6 worm cellular contexts compared by ENCODE assay signal in the genomic region with DNA sequence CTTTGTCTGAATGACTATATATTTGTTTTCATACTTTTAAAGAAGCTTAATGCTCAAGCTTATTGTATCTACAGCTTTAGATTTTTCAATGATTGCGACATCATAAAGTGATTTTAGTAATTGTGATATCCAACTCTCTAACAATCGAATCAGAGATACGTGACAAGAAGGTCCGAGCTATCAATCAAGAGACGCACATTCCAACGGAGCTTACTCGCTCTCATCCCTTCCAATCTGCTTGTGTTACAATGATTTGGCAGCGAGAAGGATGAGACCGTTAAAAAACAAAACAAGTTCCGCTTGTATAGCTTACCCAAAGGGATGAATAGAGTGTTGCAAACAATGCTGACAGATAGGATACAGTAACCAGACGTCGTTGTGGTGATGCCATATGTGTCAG.
A peak's percentile ranks its signal among the peaks of the same experiment; 100 is the strongest.
TF ChIP-seq lines count a peak whose summit lies in the region.

No protein-coding gene starts in this region.

TF ChIP-seq in whole organism, L1 larva, 84 proteins besides CTCF, POLR2A, EP300 and RAD21:
- peak; percentile 62 for TF ChIP-seq rnt-1 (tag; optimal IDR thresholded peaks at IDR 0.05; lab: Kevin White, UChicago)
- TF ChIP-seq lin-14 (GFP tag; optimal IDR thresholded peaks at IDR 0.05; lab: Kevin White, UChicago) = peak; percentile 42
- peak; percentile 42 for TF ChIP-seq unc-130 (tag; optimal IDR thresholded peaks at IDR 0.05; lab: Kevin White, UChicago)
- no peak for TF ChIP-seq zag-1 (tag; optimal IDR thresholded peaks at IDR 0.05; lab: Kevin White, UChicago)
- TF ChIP-seq tbx-2 (tag; optimal IDR thresholded peaks at IDR 0.05; lab: Kevin White, UChicago) = no peak
- no peak for TF ChIP-seq efl-1 (optimal IDR thresholded peaks at IDR 0.05; lab: Kevin White, UChicago)
- peak in 1 of 2 experiments; percentile 65 for TF ChIP-seq efl-1 (GFP tag; optimal IDR thresholded peaks at IDR 0.05 in 1 of 2; lab: Kevin White, UChicago)
- TF ChIP-seq C04F5.9 (tag; optimal IDR thresholded peaks at IDR 0.05; lab: Kevin White, UChicago) = no peak
- no peak for TF ChIP-seq mab-9 (GFP tag; IDR thresholded peaks at IDR 0.05; lab: Robert Waterston, UW)
- peak; percentile 9 for TF ChIP-seq ama-1 (optimal IDR thresholded peaks at IDR 0.05; lab: Kevin White, UChicago)
- peak; percentile 15 for TF ChIP-seq nhr-71 (tag; optimal IDR thresholded peaks at IDR 0.05; lab: Kevin White, UChicago)

TF ChIP-seq in whole organism, L2 larva, 48 proteins besides CTCF, POLR2A, EP300 and RAD21:
- TF ChIP-seq nhr-129 (tag; optimal IDR thresholded peaks at IDR 0.05; lab: Kevin White, UChicago) (peak; percentile 73), nhr-21 (tag; optimal IDR thresholded peaks at IDR 0.05; lab: Kevin White, UChicago) (no peak), sma-9 (GFP tag; optimal IDR thresholded peaks at IDR 0.05; lab: Kevin White, UChicago) (peak; percentile 12), sma-9 (tag; optimal IDR thresholded peaks at IDR 0.05; lab: Kevin White, UChicago) (no peak), ama-1 (optimal IDR thresholded peaks at IDR 0.05; lab: Kevin White, UChicago) (peak; percentile 9)
TF ChIP-seq in whole organism, L2 larva: peak in this region for 3.

TF ChIP-seq in whole organism, L3 larva, 47 proteins besides CTCF, POLR2A, EP300 and RAD21:
- TF ChIP-seq nhr-28 (tag; optimal IDR thresholded peaks at IDR 0.05; lab: Kevin White, UChicago) = no peak
- TF ChIP-seq pha-4 (tag; optimal IDR thresholded peaks at IDR 0.05; lab: Kevin White, UChicago) = no peak
- TF ChIP-seq aly-2 (tag; optimal IDR thresholded peaks at IDR 0.05; lab: Kevin White, UChicago) = no peak
- no peak for TF ChIP-seq zag-1 (tag; optimal IDR thresholded peaks at IDR 0.05; lab: Kevin White, UChicago)
- TF ChIP-seq lin-39 (tag; optimal IDR thresholded peaks at IDR 0.05; lab: Kevin White, UChicago) = peak; percentile 74
- no peak for TF ChIP-seq sea-2 (GFP tag; optimal IDR thresholded peaks at IDR 0.05; lab: Kevin White, UChicago)

TF ChIP-seq in whole organism, L4 larva, 104 proteins besides CTCF, POLR2A, EP300 and RAD21:
- TF ChIP-seq unc-62 (GFP tag; optimal IDR thresholded peaks at IDR 0.05 in 1 of 2; lab: Kevin White, UChicago) (peak in 1 of 2 experiments; percentile 78), unc-62 (tag; optimal IDR thresholded peaks at IDR 0.05; lab: Kevin White, UChicago) (no peak), ztf-7 (tag; optimal IDR thresholded peaks at IDR 0.05; lab: Kevin White, UChicago) (no peak), Y48G9A.11 (GFP tag; IDR thresholded peaks at IDR 0.05; lab: Robert Waterston, UW) (no peak), daf-12 (tag; optimal IDR thresholded peaks at IDR 0.05; lab: Kevin White, UChicago) (no peak), tag-97 (GFP tag; IDR thresholded peaks at IDR 0.05; lab: Robert Waterston, UW) (no peak), jun-1 (tag; optimal IDR thresholded peaks at IDR 0.05; lab: Kevin White, UChicago) (no peak), F37D6.2 (tag; optimal IDR thresholded peaks at IDR 0.05; lab: Kevin White, UChicago) (no peak), nhr-11 (tag; optimal IDR thresholded peaks at IDR 0.05; lab: Kevin White, UChicago) (peak; percentile 8), ceh-82 (tag; optimal IDR thresholded peaks at IDR 0.05; lab: Kevin White, UChicago) (no peak)
TF ChIP-seq in whole organism, L4 larva: peak in this region for 2.

TF ChIP-seq in whole organism, late embryonic, 69 proteins besides CTCF, POLR2A, EP300 and RAD21:
- no peak for TF ChIP-seq madf-2 (tag; optimal IDR thresholded peaks at IDR 0.05; lab: Kevin White, UChicago)
- peak; percentile 70 for TF ChIP-seq unc-55 (GFP tag; optimal IDR thresholded peaks at IDR 0.05; lab: Kevin White, UChicago)
- no peak for TF ChIP-seq ceh-48 (tag; optimal IDR thresholded peaks at IDR 0.05; lab: Kevin White, UChicago)
- no peak for TF ChIP-seq elt-4 (tag; optimal IDR thresholded peaks at IDR 0.05; lab: Kevin White, UChicago)
- no peak for TF ChIP-seq K02D7.2 (tag; optimal IDR thresholded peaks at IDR 0.05; lab: Kevin White, UChicago)
- no peak for TF ChIP-seq hlh-30 (tag; optimal IDR thresholded peaks at IDR 0.05; lab: Kevin White, UChicago; ENCODE audit: insufficient read depth)
- TF ChIP-seq fkh-6 (tag; optimal IDR thresholded peaks at IDR 0.05; lab: Kevin White, UChicago) = no peak

TF ChIP-seq in whole organism, mixed stage, embryonic, 35 proteins besides CTCF, POLR2A, EP300 and RAD21:
- no peak for TF ChIP-seq nhr-237 (tag; optimal IDR thresholded peaks at IDR 0.05; lab: Kevin White, UChicago)
- peak; percentile 87 for TF ChIP-seq unc-62 (GFP tag; optimal IDR thresholded peaks at IDR 0.05; lab: Kevin White, UChicago)
